Fruit fly (Drosophila melanogaster): ENCODE data around the gene stnB.

DNA sequence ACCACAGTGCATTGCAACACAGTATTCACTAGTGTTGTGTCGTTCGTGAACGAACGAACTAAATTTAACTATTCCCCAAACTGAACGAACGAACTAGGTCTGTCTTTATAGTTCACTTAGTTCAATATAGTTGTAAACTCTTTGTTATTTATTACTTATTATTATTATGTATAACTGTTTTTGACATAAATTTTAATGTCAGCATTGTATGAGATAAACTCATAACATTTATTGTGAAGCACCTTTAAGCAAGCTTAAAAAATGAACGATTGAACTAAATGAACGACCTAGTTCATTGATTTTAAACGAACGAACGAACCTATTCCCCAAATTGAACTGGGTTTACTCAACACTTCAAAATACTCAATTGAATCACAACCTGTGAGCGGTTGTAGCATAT, 2.5 kb upstream of the stnB start:
- TF ChIP-seq br (GFP tag; optimal IDR thresholded peaks at IDR 0.05): no peak
- TF ChIP-seq fru (GFP tag; optimal IDR thresholded peaks at IDR 0.05): no peak
- no peak for TF ChIP-seq Hr78 (GFP tag; optimal IDR thresholded peaks at IDR 0.05)
- TF ChIP-seq GATAd (GFP tag; optimal IDR thresholded peaks at IDR 0.05): no peak
- TF ChIP-seq sv (GFP tag; optimal IDR thresholded peaks at IDR 0.05): no peak
- no peak for TF ChIP-seq tai (GFP tag; optimal IDR thresholded peaks at IDR 0.05)
